Fruit fly (Drosophila melanogaster): Measurements from ENCODE around the gene Ect3.
A peak's percentile ranks its signal among the peaks of the same experiment; 100 is the strongest.

Ect3 gene

dm6 chr3R:11962739-11963214 lies 36.3 kb upstream of the Ect3 start, which contains the start of the genes CG3281 and aurA (continued):
- peak in 1 of 3 experiments; percentile 28 for TF ChIP-seq Stat92E (GFP tag; optimal IDR thresholded peaks at IDR 0.05)
- no peak for TF ChIP-seq lab (GFP tag; optimal IDR thresholded peaks at IDR 0.05)
- peak; percentile 67 for TF ChIP-seq Fer2 (tag; optimal IDR thresholded peaks at IDR 0.05)
- TF ChIP-seq CG31365 (tag; optimal IDR thresholded peaks at IDR 0.05), result no peak
- TF ChIP-seq shn (GFP tag; optimal IDR thresholded peaks at IDR 0.05), result peak; percentile 80
- TF ChIP-seq Awh (GFP tag; IDR thresholded peaks at IDR 0.05), result no peak
- TF ChIP-seq BEAF-32 (GFP tag; optimal IDR thresholded peaks at IDR 0.05), result peak; percentile 100
- TF ChIP-seq CG2678 (tag; optimal IDR thresholded peaks at IDR 0.05), result peak; percentile 76
- TF ChIP-seq Optix (GFP tag; IDR thresholded peaks at IDR 0.05), result no peak
- peak; percentile 86 for TF ChIP-seq sug (tag; optimal IDR thresholded peaks at IDR 0.05)
- no peak for TF ChIP-seq nau (GFP tag; optimal IDR thresholded peaks at IDR 0.05)
- no peak for TF ChIP-seq MESR4 (GFP tag; optimal IDR thresholded peaks at IDR 0.05)
- TF ChIP-seq pan (optimal IDR thresholded peaks at IDR 0.05), result no peak
- peak in 1 of 2 experiments; percentile 40 for TF ChIP-seq pan (GFP tag; optimal IDR thresholded peaks at IDR 0.05 in 1 of 2, IDR thresholded peaks at IDR 0.05 in 1 of 2)
- TF ChIP-seq ham (GFP tag; IDR thresholded peaks at IDR 0.05), result no peak
- peak; percentile 62 for TF ChIP-seq CG33557 (GFP tag; optimal IDR thresholded peaks at IDR 0.05)
- TF ChIP-seq Poxn (GFP tag; IDR thresholded peaks at IDR 0.05), result peak; percentile 19; the same call in 1 of the 2 replicates
- TF ChIP-seq CG42726 (GFP tag; IDR thresholded peaks at IDR 0.05; ENCODE audit: partially characterized antibody), result peak; percentile 84
- no peak for TF ChIP-seq CG4360 (GFP tag; IDR thresholded peaks at IDR 0.05)
- peak; percentile 86 for TF ChIP-seq CG8290 (GFP tag; optimal IDR thresholded peaks at IDR 0.05)
- peak; percentile 50 to 72 for TF ChIP-seq CG8290 (tag; optimal IDR thresholded peaks at IDR 0.05)
- TF ChIP-seq CG17568 (GFP tag; optimal IDR thresholded peaks at IDR 0.05), result no peak
- TF ChIP-seq Dfd (GFP tag; optimal IDR thresholded peaks at IDR 0.05), result no peak
- peak; percentile 92 for TF ChIP-seq grn (GFP tag; optimal IDR thresholded peaks at IDR 0.05)
- peak; percentile 57; the same call in 1 of the 4 replicates for TF ChIP-seq Gug (GFP tag; IDR thresholded peaks at IDR 0.05)
- peak; percentile 74; the same call in 2 of the 3 replicates for TF ChIP-seq Dbx (GFP tag; IDR thresholded peaks at IDR 0.05)
- peak; percentile 68 for TF ChIP-seq PHDP (tag; optimal IDR thresholded peaks at IDR 0.05)
- TF ChIP-seq Hr3 (GFP tag; optimal IDR thresholded peaks at IDR 0.05), result peak; percentile 78
- TF ChIP-seq crol (GFP tag; IDR thresholded peaks at IDR 0.05), result 0 out of 2 replicates have a peak, but pooled peaks have one; percentile 9
- TF ChIP-seq HLH3B (GFP tag; IDR thresholded peaks at IDR 0.05), result peak; percentile 19; the same call in 1 of the 2 replicates
- no peak for TF ChIP-seq Drgx (GFP tag; IDR thresholded peaks at IDR 0.05)
- TF ChIP-seq CG7357 (GFP tag; IDR thresholded peaks at IDR 0.05), result peak; percentile 59; the same call in 1 of the 3 replicates
- peak; percentile 35; the same call in 1 of the 2 replicates for TF ChIP-seq CG6689 (GFP tag; IDR thresholded peaks at IDR 0.05)
- peak; percentile 56 for TF ChIP-seq Atf6 (GFP tag; IDR thresholded peaks at IDR 0.05)
- TF ChIP-seq pros (GFP tag; optimal IDR thresholded peaks at IDR 0.05), result no peak
- no peak for TF ChIP-seq Hr39 (optimal IDR thresholded peaks at IDR 0.05)
- TF ChIP-seq ATbp (GFP tag; optimal IDR thresholded peaks at IDR 0.05), result no peak
- TF ChIP-seq cad (GFP tag; optimal IDR thresholded peaks at IDR 0.05), result no peak
- TF ChIP-seq ci (GFP tag; IDR thresholded peaks at IDR 0.05), result peak; percentile 34; the same call in 1 of the 3 replicates
- TF ChIP-seq so (GFP tag; IDR thresholded peaks at IDR 0.05), result no peak
- no peak for TF ChIP-seq CG10321 (GFP tag; IDR thresholded peaks at IDR 0.05)
- TF ChIP-seq CG7372 (GFP tag; IDR thresholded peaks at IDR 0.05), result peak; percentile 58
- TF ChIP-seq jumu (GFP tag; optimal IDR thresholded peaks at IDR 0.05), result peak; percentile 87
- no peak for TF ChIP-seq CG1529 (GFP tag; optimal IDR thresholded peaks at IDR 0.05)
- peak; percentile 39 for TF ChIP-seq Vsx1 (GFP tag; optimal IDR thresholded peaks at IDR 0.05)
- TF ChIP-seq Spps (tag; optimal IDR thresholded peaks at IDR 0.05), result peak; percentile 35
- peak; percentile 62 for TF ChIP-seq CG4328 (GFP tag; optimal IDR thresholded peaks at IDR 0.05)
- TF ChIP-seq chinmo (GFP tag; IDR thresholded peaks at IDR 0.05; ENCODE audit: partially characterized antibody), result peak; percentile 86; the same call in 3 of the 4 replicates
- peak; percentile 40; the same call in 1 of the 2 replicates for TF ChIP-seq ara (GFP tag; IDR thresholded peaks at IDR 0.05)
- TF ChIP-seq CG4707 (GFP tag; optimal IDR thresholded peaks at IDR 0.05), result no peak
- peak; percentile 1 for TF ChIP-seq CG6765 (GFP tag; optimal IDR thresholded peaks at IDR 0.05)

All from whole organism, embryonic.